Fruit fly (Drosophila melanogaster) whole organism, prepupa: Measurements from ENCODE around the gene CG42540.

ENCODE experiments used
- Blimp-1 ChIP-seq: fragments of 200-800 bp; sonication (Bioruptor generic); optimal IDR thresholded peaks from 3 replicates; lab custom pipeline; 2017; ENCODE audit warnings: missing biosample characterization, missing genetic modification characterization, mild to moderate bottlenecking, moderate library complexity, missing genetic modification reagents
- CG10631 ChIP-seq: fragments of 200-800 bp; sonication (Bioruptor generic); optimal IDR thresholded peaks from 2 replicates; lab custom pipeline; 2016; ENCODE audit warnings: missing biosample characterization, missing genetic modification characterization
- CG10669 ChIP-seq: fragments of 200-800 bp; sonication (Bioruptor generic); optimal IDR thresholded peaks from 3 replicates; lab custom pipeline; 2018; ENCODE audit warnings: missing biosample characterization, mild to moderate bottlenecking, missing genetic modification characterization, moderate library complexity
- CG11762 ChIP-seq: fragments of 200-800 bp; sonication (Bioruptor generic); optimal IDR thresholded peaks from 3 replicates; lab custom pipeline; 2016; ENCODE audit warnings: missing biosample characterization, missing genetic modification characterization; ENCODE audit not compliant: insufficient read depth
- CG11902 ChIP-seq: fragments of 200-800 bp; sonication (Bioruptor generic); optimal IDR thresholded peaks from 3 replicates; lab custom pipeline; 2016; ENCODE audit warnings: missing biosample characterization, missing genetic modification characterization
- CG1621 ChIP-seq: fragments of 200-800 bp; sonication (Bioruptor generic); optimal IDR thresholded peaks from 3 replicates; lab custom pipeline; 2018; ENCODE audit warnings: missing biosample characterization, mild to moderate bottlenecking, missing genetic modification characterization
- CG3032 ChIP-seq: fragments of 200-800 bp; optimal IDR thresholded peaks from 2 replicates; lab custom pipeline; 2019; ENCODE audit warnings: missing biosample characterization, mild to moderate bottlenecking, missing genetic modification characterization, moderate library complexity
- CG32006 ChIP-seq: fragments of 200-800 bp; sonication (Bioruptor generic); optimal IDR thresholded peaks from 3 replicates; lab custom pipeline; 2017; ENCODE audit warnings: missing biosample characterization, mild to moderate bottlenecking, missing genetic modification characterization
- CG4318 ChIP-seq: fragments of 200-800 bp; sonication (Bioruptor generic); optimal IDR thresholded peaks from 3 replicates; lab custom pipeline; 2017; ENCODE audit warnings: missing biosample characterization, mild to moderate bottlenecking, missing genetic modification characterization
- CG6163 ChIP-seq: fragments of 200-800 bp; sonication (Bioruptor generic); IDR thresholded peaks from 3 replicates; pipeline ENCODE4 v1.3.6; 2022; ENCODE audit warnings: missing biosample characterization, missing genetic modification characterization
- CG6792 ChIP-seq: fragments of 200-800 bp; sonication (Bioruptor generic); optimal IDR thresholded peaks from 3 replicates; lab custom pipeline; 2016; ENCODE audit warnings: missing biosample characterization, missing genetic modification characterization
- CG6854 ChIP-seq: fragments of 200-800 bp; sonication (Bioruptor generic); optimal IDR thresholded peaks from 2 replicates; lab custom pipeline; 2017; ENCODE audit warnings: missing biosample characterization, mild to moderate bottlenecking, missing genetic modification characterization
- CG7368 ChIP-seq: fragments of 200-800 bp; sonication (Bioruptor generic); optimal IDR thresholded peaks from 3 replicates; lab custom pipeline; 2016; ENCODE audit warnings: missing biosample characterization, missing genetic modification characterization
- CG8119 ChIP-seq: fragments of 200-800 bp; sonication (Bioruptor generic); IDR thresholded peaks from 3 replicates; pipeline ENCODE4 v1.3.6; 2022; ENCODE audit warnings: missing biosample characterization, missing genetic modification characterization
- CG9139 ChIP-seq: fragments of 200-800 bp; sonication (Bioruptor generic); optimal IDR thresholded peaks from 3 replicates; lab custom pipeline; 2017; ENCODE audit warnings: missing biosample characterization, mild to moderate bottlenecking, missing genetic modification characterization
- Eip78C ChIP-seq: fragments of 200-800 bp; sonication (Bioruptor generic); peaks from one replicate; lab custom pipeline; 2016; ENCODE audit warnings: missing biosample characterization, missing genetic modification characterization
- Ets96B ChIP-seq: fragments of 200-800 bp; optimal IDR thresholded peaks from 2 replicates; lab custom pipeline; 2019; ENCODE audit warnings: missing biosample characterization, mild to moderate bottlenecking, missing genetic modification characterization, moderate library complexity
- Hr38 ChIP-seq: sonication (Bioruptor generic); optimal IDR thresholded peaks from 2 replicates; lab custom pipeline; 2016; ENCODE audit warnings: missing biosample characterization, missing genetic modification characterization
- Hr39 ChIP-seq: fragments of 200-800 bp; sonication (Bioruptor generic); optimal IDR thresholded peaks from 2 replicates; lab custom pipeline; 2016; ENCODE audit warnings: missing biosample characterization, missing genetic modification characterization
- Hr4 ChIP-seq: fragments of 200-800 bp; sonication (Bioruptor generic); optimal IDR thresholded peaks from 3 replicates; lab custom pipeline; 2016; ENCODE audit warnings: missing biosample characterization, missing genetic modification characterization
- Met ChIP-seq: fragments of 200-800 bp; sonication (Bioruptor generic); optimal IDR thresholded peaks from 3 replicates; lab custom pipeline; 2016; ENCODE audit warnings: missing biosample characterization, missing genetic modification characterization
- Sox102F ChIP-seq: fragments of 200-800 bp; sonication (Bioruptor generic); optimal IDR thresholded peaks from 2 replicates; lab custom pipeline; 2016; ENCODE audit warnings: missing biosample characterization, mild to moderate bottlenecking, missing genetic modification characterization
- Sox14 ChIP-seq: fragments of 200-800 bp; sonication (Bioruptor generic); optimal IDR thresholded peaks from 3 replicates; lab custom pipeline; 2016; ENCODE audit warnings: missing biosample characterization, missing genetic modification characterization
- achi ChIP-seq: fragments of 200-800 bp; sonication (Bioruptor generic); optimal IDR thresholded peaks from 3 replicates; lab custom pipeline; 2016; ENCODE audit warnings: missing biosample characterization, missing genetic modification characterization
- acj6 ChIP-seq: fragments of 200-800 bp; sonication (Bioruptor generic); optimal IDR thresholded peaks from 3 replicates; lab custom pipeline; 2016; ENCODE audit warnings: missing biosample characterization, missing genetic modification characterization
- dac ChIP-seq: fragments of 200-800 bp; sonication (Bioruptor generic); optimal IDR thresholded peaks from 2 replicates; lab custom pipeline; 2017; ENCODE audit warnings: missing biosample characterization, mild to moderate bottlenecking, missing genetic modification characterization
- dsx ChIP-seq: fragments of 200-800 bp; optimal IDR thresholded peaks from 3 replicates; lab custom pipeline; 2019; ENCODE audit warnings: missing biosample characterization, mild to moderate bottlenecking, missing genetic modification characterization, moderate library complexity; ENCODE audit not compliant: poor library complexity, severe bottlenecking
- eg ChIP-seq: fragments of 200-800 bp; sonication (Bioruptor generic); IDR thresholded peaks from 3 replicates; pipeline ENCODE4 v1.3.6; 2022; ENCODE audit warnings: missing biosample characterization, missing genetic modification characterization
- esn ChIP-seq: fragments of 200-800 bp; sonication (Bioruptor generic); optimal IDR thresholded peaks from 2 replicates; lab custom pipeline; 2016; ENCODE audit warnings: missing biosample characterization, mild to moderate bottlenecking, missing genetic modification characterization, moderate library complexity
- fd85E ChIP-seq: fragments of 200-800 bp; sonication (Bioruptor generic); optimal IDR thresholded peaks from 3 replicates; lab custom pipeline; 2016; ENCODE audit warnings: missing biosample characterization, missing genetic modification characterization
- fkh ChIP-seq: fragments of 200-800 bp; sonication (Bioruptor generic); optimal IDR thresholded peaks from 3 replicates; lab custom pipeline; 2017; ENCODE audit warnings: missing biosample characterization, mild to moderate bottlenecking, missing genetic modification characterization, moderate library complexity
- lz ChIP-seq: fragments of 200-800 bp; sonication (Bioruptor generic); optimal IDR thresholded peaks from 3 replicates; lab custom pipeline; 2016; ENCODE audit warnings: missing biosample characterization, missing genetic modification characterization
- pdm3 ChIP-seq: fragments of 200-800 bp; sonication (Bioruptor generic); optimal IDR thresholded peaks from 3 replicates; lab custom pipeline; 2016; ENCODE audit warnings: missing biosample characterization, missing genetic modification characterization
- spab ChIP-seq: fragments of 200-800 bp; sonication (Bioruptor generic); optimal IDR thresholded peaks from 2 replicates; lab custom pipeline; 2017; ENCODE audit warnings: missing biosample characterization, mild to moderate bottlenecking, missing genetic modification characterization, missing genetic modification reagents
- svp ChIP-seq: fragments of 200-800 bp; sonication (Bioruptor generic); peaks from one replicate; lab custom pipeline; 2016; ENCODE audit warnings: missing biosample characterization, missing genetic modification characterization

Gene CG42540

dm6 chr3L:4613083-4613482 lies 57.2 kb downstream of the CG42540 start (continued):
- TF ChIP-seq CG32006 (peak; percentile 82), Hr39 (GFP tag; lab: Kevin White, UChicago) (peak; percentile 74), eg (GFP tag; lab: Robert Waterston, UW) (peak; percentile 89), lz (GFP tag; lab: Kevin White, UChicago) (peak; percentile 59), Met (GFP tag; lab: Kevin White, UChicago) (peak; percentile 81), spab (GFP tag; lab: Kevin White, UChicago) (peak; percentile 75), Sox102F (GFP tag; lab: Kevin White, UChicago) (peak; percentile 83), Hr38 (no peak), CG6163 (GFP tag; lab: Robert Waterston, UW) (peak; percentile 84), esn (GFP tag; lab: Kevin White, UChicago) (peak; percentile 81), Ets96B (tag; lab: Kevin White, UChicago) (peak; percentile 86), Hr4 (peak; percentile 79), CG1621 (tag; lab: Kevin White, UChicago) (peak; percentile 52), acj6 (GFP tag; lab: Kevin White, UChicago) (peak; percentile 83), fd85E (peak; percentile 58), CG11902 (peak; percentile 74), CG10631 (GFP tag; lab: Kevin White, UChicago) (peak; percentile 69), dsx (GFP tag; lab: Kevin White, UChicago) (peak; percentile 75), CG11762 (GFP tag; lab: Kevin White, UChicago) (peak; percentile 73), CG6854 (GFP tag; lab: Kevin White, UChicago) (peak; percentile 76), CG3032 (tag; lab: Kevin White, UChicago) (peak; percentile 81), CG4318 (GFP tag; lab: Kevin White, UChicago) (peak; percentile 42), achi (GFP tag; lab: Kevin White, UChicago) (peak; percentile 83), CG10669 (GFP tag; lab: Kevin White, UChicago) (peak; percentile 83), pdm3 (GFP tag; lab: Kevin White, UChicago) (peak; percentile 87), Sox14 (GFP tag; lab: Kevin White, UChicago) (peak; percentile 76), dac (peak; percentile 45), CG7368 (GFP tag; lab: Kevin White, UChicago) (peak; percentile 86), Blimp-1 (peak; percentile 42)

- TF ChIP-seq CG6792 (GFP tag; lab: Kevin White, UChicago) (no peak), Eip78C (GFP tag; lab: Kevin White, UChicago) (peak; percentile 43), CG11902 (no peak), fkh (GFP tag; lab: Kevin White, UChicago) (peak; percentile 81), svp (peak; percentile 65), spab (GFP tag; lab: Kevin White, UChicago) (no peak)
Observed at dm6 chr3L:4613846-4614247, 58.0 kb downstream of the CG42540 start.

dm6 chr3L:4615064-4615463 lies 59.2 kb downstream of the CG42540 start:
- TF ChIP-seq spab (GFP tag; lab: Kevin White, UChicago) (no peak), dac (no peak), fkh (GFP tag; lab: Kevin White, UChicago) (peak; percentile 77), CG8119 (GFP tag; lab: Robert Waterston, UW) (peak; percentile 25; the same call in 1 of the 3 replicates)

- TF ChIP-seq Ets96B (tag; lab: Kevin White, UChicago) (peak; percentile 46), CG9139 (GFP tag; lab: Kevin White, UChicago) (no peak)
Observed at dm6 chr3L:4618865-4619496, 63.1 kb downstream of the CG42540 start.
